Worm (Caenorhabditis elegans) whole organism, dauer: ENCODE data around the gene spot-1.

Experiments
- unc-62 ChIP-seq: sonication (generic microtip); optimal IDR thresholded peaks from 2 replicates; lab custom pipeline; 2017; ENCODE audit warnings: missing biosample characterization, missing genetic modification reagents, missing genetic modification characterization

The spot-1 gene

DNA sequence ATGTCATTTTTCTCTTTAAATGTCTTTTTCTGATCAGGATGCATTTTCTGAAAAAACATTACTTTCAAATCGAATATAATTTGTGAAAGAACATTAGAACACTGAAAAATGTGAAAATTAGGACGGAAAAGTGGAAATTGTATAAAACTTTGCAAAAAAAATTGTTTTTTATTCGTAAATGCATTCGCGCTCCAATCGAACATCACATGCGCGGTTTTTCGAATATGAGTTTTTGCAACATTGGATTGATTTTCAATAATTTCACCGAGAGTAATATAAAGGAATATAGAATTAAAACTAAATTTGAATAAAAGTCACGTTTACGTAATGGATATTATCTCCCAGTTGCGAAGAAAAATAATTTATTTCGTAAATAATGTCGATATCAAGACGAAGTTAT is at the start of gene spot-1, which contains the start of gene B0361.11:
spot-1 (minus strand) TSS at position 47 of the 400 bp plus-strand sequence.
B0361.11 (plus strand) TSS at position 372 of the 400 bp plus-strand sequence.
- no peak for TF ChIP-seq unc-62

DNA sequence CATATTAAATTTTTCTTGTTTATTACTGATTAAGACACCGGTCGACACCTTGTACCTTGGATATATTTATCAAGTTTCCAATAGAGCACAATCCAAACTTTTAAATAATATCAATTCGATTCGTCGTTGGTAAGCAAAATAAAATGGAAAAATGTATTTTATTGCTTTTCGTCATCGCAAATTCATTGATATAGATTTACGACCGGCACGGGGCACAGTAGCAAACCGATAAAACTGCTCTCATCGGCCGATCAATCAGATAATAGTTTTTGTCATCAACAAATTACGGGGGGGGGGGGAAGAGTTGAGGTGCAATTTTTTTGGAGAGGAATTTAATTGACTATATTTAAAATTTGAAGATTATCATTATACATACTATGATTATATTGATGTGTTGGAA is 46.3 kb upstream of the spot-1 start:
- no peak for TF ChIP-seq unc-62

DNA sequence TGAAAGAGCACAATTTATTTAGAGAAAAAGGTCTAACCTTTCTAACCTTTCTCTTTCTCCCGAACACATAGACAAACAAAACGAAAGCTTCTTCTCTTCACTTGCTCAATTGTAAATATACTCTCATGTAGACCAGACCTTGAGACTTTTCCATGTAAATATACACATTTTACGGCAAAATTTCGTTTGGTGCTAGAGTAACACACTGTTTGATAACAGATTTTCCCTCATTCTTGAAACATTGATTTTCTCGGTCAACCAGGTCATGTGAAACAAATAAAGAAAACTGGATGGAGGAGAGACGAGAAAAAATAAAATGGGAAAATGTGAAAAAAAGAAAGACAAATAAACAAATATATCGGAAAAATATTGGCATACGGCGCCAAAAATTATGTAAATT is 44.9 kb upstream of the spot-1 start:
- TF ChIP-seq unc-62, result no peak

DNA sequence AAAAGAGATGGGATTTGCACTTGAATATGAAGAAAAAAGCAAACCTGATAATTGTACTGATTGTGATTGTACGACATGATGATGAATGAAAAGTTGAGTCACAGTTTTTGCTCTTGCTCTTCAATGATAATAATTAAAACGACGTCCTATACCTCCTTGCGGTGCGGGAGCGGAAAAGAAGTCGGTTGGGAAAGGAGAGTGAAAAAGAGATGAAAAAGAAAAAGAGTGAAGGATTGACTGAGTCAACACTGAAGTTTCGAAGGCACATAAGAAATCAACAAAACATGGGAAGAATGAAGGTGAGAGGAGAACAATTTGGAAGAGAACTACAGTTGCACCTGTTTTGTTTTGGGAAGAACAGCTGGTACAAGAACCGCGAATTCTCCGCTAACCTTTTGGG is 42.3 kb upstream of the spot-1 start, which contains the start of gene F56C9.8:
F56C9.8 (minus strand) TSS at position 120 of the 400 bp plus-strand sequence.
- no peak for TF ChIP-seq unc-62

DNA sequence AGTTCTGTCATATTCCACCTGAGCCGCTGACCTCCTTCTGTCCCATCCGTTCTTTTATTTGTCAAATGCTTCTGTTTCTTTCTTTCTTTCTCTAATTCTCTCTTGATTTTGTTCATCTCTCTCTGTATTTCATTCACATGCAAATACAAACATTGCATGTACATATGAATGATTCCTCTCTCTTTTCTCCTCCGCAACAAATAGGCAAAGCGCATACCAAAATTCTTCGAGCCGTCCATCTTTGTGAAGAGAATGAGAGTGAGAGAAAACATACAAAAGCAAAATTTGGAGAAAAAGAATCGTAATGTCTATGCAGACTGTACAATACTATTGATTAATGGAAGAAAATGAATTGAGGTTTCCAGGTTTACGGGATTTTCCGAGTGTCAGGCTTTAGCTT is 40.3 kb upstream of the spot-1 start:
- TF ChIP-seq unc-62, result no peak

DNA sequence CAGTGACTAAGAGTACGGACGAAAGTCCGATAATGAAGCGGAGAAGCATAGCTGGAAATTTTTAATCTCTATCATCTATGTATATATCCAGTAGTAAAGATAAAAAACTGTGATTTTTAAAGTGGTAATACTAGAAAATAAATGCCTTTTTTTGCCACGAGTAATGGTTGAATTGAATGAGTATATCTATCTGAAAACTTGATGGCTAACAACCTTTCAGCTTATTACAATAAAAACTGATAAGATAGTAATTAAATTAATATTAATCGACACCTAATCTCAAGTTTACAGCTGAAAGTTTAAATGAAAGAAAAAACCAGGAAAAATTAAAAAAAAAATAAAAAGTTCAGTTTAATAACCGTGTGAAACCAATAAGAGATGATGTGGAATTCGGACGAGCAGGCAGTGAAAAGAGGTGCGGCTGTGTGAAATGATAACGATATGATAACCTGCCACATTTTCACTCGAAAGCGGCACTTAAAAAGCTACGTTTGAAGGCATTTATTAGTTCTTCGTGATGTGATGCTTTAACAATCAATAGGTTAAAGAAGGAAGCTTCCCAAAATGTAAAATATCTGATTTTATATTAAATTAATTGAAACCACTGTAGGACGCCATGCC is 38.0 kb upstream of the spot-1 start, which contains the start of gene nspg-6:
nspg-6 (minus strand) TSS at position 51 of the 621 bp plus-strand sequence.
- TF ChIP-seq unc-62, result no peak

DNA sequence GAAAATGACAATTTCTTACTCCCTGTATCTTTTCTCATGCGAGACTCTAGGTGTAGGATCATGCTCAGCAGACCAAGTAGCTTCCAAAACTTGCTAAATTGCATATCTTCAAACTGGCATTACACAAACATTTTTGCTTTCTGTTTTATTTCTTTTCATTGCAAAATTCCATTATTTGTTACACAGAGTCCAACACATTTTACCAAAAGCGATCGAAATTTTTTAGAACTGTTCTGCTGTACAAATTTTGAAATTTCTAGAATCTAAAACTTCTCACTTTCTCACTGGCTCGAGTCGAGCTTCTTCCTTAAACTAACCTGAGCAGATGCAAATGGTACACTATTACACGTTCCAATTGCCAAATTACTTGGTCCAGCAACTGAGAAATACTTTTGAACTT is 37.4 kb upstream of the spot-1 start:
- no peak for TF ChIP-seq unc-62

DNA sequence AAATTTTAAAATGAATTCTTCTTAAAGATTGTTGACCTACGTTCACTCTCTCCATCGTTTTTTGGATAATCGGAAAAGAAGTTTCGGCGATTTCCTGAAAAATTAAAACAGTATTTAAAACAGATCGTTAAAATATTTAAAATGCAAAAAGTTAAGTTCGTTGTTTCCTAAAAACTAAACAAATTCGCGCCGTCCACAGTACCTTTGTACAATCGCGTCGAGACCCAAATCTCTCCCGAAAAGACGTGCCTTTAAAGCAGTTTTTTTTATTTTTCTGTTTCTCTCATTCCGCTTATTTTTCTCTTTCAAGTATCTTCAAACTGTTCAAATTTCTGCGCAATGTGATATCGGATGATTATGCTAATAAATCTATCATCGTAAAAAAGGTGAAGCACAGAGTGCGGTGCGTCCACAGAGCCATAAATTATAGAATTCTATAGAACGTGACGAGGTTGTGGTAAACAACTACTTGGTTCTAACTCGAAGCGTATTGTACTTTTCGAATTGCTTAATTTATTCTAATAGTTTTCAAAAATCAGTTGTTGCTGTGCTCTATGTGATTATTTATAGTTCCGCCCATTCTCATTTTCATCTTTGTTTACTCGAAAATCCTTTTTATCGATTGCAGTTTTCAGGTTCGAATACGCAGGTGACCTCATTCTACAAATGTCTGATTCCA is 33.7 kb upstream of the spot-1 start, which contains the start of the genes F56C9.6 and F56C9.3:
F56C9.6 (minus strand) TSS at position 112 of the 679 bp plus-strand sequence.
F56C9.3 (plus strand) TSS at position 629 of the 679 bp plus-strand sequence.
- TF ChIP-seq unc-62, result no peak

DNA sequence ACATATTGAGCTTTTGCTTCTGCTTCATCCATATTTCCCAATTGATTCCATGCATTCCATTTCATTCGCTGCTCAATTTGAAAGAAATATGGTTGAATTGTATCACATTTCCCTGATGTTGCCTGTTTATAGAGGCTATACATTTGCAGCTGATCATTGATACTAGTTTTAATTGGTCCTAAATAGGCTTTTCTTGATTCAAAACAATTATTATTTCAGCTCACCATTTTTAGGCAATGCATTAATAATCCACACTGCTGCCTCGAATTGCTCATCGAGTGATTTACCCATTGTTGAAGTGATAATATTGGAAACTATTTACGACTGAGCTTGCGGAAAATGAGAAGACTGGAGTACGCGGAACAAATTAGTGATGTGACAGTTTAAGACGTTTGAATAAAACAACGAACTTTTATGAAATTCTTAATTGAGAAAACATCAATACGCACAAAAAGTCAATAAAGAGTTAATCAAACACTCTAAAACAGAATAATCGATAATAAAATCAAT is 31.6 kb upstream of the spot-1 start, which contains the start of gene acbp-4:
acbp-4 (minus strand) TSS at position 510 of the 510 bp plus-strand sequence.
- TF ChIP-seq unc-62, result no peak

DNA sequence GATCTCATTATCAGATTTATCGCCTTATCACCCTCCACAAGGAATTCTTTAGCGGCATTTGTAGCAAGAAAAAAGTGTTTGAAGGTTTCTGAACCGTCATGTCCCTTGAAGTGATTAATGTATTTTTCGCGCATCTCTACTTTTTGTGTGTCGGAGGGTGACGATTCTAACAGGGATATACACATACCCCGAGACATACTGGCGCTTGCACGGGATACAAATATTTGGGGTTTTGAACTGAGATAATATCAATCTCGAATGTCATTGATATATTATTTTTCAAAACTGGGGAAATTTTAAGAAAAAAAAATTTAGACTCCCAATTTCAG is 28.5 kb upstream of the spot-1 start:
- TF ChIP-seq unc-62, result no peak

DNA sequence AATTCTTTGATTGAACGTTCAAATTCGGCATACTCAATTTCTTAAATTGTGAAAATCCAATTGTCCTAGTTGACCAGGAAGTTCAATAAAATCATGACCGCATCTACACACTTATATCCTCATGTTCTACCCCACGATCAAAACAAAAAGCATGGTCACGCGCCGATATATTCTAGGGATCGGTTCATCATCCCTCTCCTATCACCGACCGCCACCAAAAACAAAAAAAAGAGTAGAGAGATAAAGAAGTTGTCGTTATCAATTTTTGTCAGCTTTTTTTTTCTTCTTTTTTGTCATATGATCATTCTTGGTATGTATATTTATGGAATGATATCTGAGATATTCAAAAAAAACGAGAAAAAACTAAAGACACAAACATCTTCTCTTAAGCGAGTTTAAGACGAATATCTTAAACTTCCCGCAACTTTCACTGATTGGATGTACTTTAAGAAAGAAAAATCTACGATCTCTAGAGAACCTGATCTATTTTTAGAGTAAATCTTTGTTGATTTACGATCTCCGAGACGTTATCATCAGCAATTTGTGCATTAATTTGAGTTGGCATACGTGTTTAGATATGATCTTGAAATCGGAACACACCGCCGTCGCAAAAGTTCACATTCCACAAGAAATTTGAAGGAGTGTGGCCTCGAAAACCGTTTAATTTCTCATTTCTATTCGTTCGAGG is 28.0 kb upstream of the spot-1 start:
- no peak for TF ChIP-seq unc-62

DNA sequence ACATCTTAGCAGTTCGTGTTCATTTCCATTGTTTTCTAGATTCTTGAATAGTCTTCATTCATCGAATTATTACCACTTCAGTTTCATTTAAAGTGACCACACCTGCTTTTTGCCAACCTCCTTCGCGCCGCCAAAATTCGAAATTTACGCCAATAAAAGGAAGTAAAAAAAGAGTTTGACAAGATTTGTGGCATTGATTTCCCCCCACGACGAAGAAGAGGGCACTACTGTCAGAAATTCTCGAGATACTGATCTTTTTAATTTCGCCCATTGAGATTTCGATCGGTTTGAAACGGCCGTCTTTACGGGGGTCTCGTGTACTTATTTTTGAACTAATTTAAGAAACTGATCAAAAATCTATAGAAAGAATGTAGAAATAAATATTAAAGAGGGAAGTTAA is 24.6 kb upstream of the spot-1 start:
- no peak for TF ChIP-seq unc-62

DNA sequence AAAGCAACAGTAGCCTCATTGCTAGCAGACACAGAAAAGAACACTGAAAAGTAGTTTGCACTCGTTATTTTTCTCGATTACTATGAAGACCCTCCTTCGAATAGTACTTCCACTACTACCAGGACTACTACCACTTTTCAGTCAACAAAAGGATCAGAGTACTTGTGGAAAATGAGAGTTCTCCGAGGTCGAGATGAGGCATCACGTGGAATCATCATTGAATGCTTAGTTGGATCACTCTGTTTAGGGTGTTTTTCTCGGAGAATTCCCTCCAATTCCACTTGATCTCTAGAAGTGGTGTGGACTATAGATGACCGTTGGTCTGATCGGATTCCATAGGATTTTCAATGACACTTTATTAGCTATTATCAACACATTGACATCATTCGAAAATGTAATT is 23.7 kb upstream of the spot-1 start:
- no peak for TF ChIP-seq unc-62

DNA sequence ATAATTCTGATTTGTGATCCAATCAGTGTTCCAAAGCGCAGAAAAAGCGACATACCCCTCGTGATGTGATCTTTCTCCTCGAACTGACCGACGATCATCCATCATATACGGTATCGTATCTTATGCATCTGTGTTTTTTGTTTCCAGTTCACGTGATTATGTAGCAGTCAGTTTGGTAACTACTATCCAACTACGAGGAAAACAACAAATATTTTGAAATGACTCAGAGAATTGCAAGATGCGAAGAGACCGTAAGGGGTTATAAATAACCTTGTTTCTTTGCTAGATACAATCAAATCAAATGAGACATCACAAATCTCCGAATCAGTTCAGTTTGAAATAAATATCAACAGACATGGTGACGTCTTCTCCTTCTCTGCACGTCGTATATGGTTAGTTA is 23.1 kb upstream of the spot-1 start:
- TF ChIP-seq unc-62, result no peak

DNA sequence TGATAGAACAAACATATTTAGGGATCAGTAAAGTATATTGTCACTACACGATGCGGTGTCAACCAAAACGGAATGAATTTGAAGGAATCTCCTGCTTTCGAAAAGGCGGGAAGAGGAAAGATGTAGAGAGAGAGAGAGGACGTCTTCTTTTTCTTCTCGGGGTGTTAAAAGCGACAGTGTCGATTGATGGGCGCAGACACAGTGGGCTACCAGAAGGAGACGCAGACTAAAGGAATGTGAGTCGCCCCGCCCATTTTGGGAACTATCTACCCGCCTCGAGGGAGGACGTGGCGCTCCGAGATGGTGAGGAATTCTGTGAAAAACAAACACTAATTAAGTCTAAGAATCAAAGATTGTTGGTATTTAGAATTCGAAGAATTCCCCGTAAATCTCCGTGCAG is 22.4 kb upstream of the spot-1 start, which contains the start of the genes B0361.14 and B0361.9:
B0361.14 (minus strand) TSS at position 66 of the 400 bp plus-strand sequence.
B0361.9 (minus strand) TSS at position 166 of the 400 bp plus-strand sequence.
- no peak for TF ChIP-seq unc-62

DNA sequence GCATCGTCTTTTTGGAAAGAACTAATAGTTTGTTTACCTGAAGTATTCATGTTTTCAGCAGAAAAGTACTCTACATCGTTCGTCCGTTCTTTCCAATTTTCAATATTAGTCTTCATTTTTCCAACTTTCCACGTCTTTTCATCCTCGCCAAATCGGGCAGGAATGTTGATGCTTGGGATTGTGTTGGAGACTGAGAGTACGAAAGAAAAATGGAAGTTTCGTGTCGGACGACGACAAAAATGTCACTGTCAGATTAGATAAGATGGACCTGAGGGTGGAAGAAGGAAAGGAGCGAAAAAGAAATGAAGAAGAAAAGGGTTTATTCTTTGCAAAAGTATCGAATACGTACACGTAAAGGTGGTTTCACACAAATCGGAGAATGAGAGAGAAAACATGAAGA is 21.0 kb upstream of the spot-1 start:
- TF ChIP-seq unc-62, result no peak

DNA sequence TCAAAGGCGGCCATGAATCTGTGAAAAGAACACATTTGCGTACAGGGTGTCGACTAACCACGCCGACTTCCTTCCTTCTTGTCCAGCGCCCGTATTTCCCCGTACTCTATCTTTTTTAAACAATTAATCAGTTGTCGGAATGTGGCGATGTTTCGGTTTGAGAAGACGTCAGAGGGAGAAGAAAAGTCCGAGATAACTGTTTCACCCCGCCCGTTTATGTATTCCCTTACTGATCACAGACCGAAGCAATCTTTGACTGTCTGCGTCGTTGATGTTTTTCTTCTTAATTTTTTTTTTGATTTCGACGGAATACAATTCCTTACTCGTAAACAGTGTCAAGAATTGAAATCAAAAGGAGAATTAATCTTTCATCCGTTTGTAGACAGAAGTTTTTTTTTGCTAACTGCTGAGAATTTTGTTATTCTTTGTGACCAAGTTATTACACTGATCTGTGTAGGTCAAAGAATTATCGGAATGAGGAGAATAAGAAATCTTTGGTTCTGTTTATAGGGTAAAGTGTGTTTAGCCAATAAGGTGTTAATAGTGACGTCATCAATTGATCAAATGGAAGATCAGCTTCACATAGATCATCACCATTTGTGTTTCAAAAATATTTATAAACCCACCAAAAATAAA is 20.1 kb upstream of the spot-1 start:
- no peak for TF ChIP-seq unc-62
